Worm (Caenorhabditis elegans) whole organism, late embryonic: ENCODE data around the gene B0416.2.

Experiments
- C38D4.7 ChIP-seq: fragments of 200-800 bp; sonication (Bioruptor generic); optimal IDR thresholded peaks from 2 replicates; lab custom pipeline; 2018; ENCODE audit warnings: mild to moderate bottlenecking, missing genetic modification characterization, moderate library complexity, missing compliant biosample characterization
- F13H6.1 ChIP-seq: sonication (generic microtip); optimal IDR thresholded peaks from 2 replicates; lab custom pipeline; 2016; ENCODE audit warnings: missing genetic modification characterization, missing compliant biosample characterization
- K09A11.1 ChIP-seq: sonication (generic microtip); optimal IDR thresholded peaks from 2 replicates; lab custom pipeline; 2017; ENCODE audit warnings: antibody characterized with exemption, mild to moderate bottlenecking, missing genetic modification characterization, missing compliant biosample characterization; ENCODE audit not compliant: insufficient read depth
- Y22D7AL.16 ChIP-seq: sonication (generic microtip); optimal IDR thresholded peaks from 2 replicates; lab custom pipeline; 2016; ENCODE audit warnings: missing genetic modification characterization, missing compliant biosample characterization
- ahr-1 ChIP-seq: sonication (generic microtip); optimal IDR thresholded peaks from 2 replicates; lab custom pipeline; 2016; ENCODE audit warnings: missing genetic modification characterization, missing compliant biosample characterization
- ceh-18 ChIP-seq: sonication (generic microtip); optimal IDR thresholded peaks from 2 replicates; lab custom pipeline; 2016; ENCODE audit warnings: missing genetic modification characterization, missing compliant biosample characterization
- ceh-19 ChIP-seq: fragments of 200-800 bp; sonication (Bioruptor generic); optimal IDR thresholded peaks from 2 replicates; lab custom pipeline; 2018; ENCODE audit warnings: mild to moderate bottlenecking, missing genetic modification characterization, missing compliant biosample characterization
- ceh-2 ChIP-seq: sonication (generic microtip); optimal IDR thresholded peaks from 2 replicates; lab custom pipeline; 2016; ENCODE audit warnings: missing genotype, missing genetic modification characterization, missing compliant biosample characterization
- ceh-22 ChIP-seq: sonication (generic microtip); optimal IDR thresholded peaks from 2 replicates; lab custom pipeline; 2017; ENCODE audit warnings: missing biosample characterization, missing genetic modification characterization
- ceh-24 ChIP-seq: sonication (generic microtip); optimal IDR thresholded peaks from 2 replicates; lab custom pipeline; 2016; ENCODE audit warnings: mild to moderate bottlenecking, missing genetic modification characterization, missing compliant biosample characterization
- ceh-31 ChIP-seq: sonication (generic microtip); optimal IDR thresholded peaks from 2 replicates; lab custom pipeline; 2016; ENCODE audit warnings: missing genetic modification characterization, missing compliant biosample characterization
- ceh-48 ChIP-seq: sonication (generic microtip); optimal IDR thresholded peaks from 2 replicates; lab custom pipeline; 2016; ENCODE audit warnings: missing genetic modification characterization, inconsistent platforms, missing compliant biosample characterization
- che-1 ChIP-seq: sonication (generic microtip); optimal IDR thresholded peaks from 2 replicates; lab custom pipeline; 2016; ENCODE audit warnings: mild to moderate bottlenecking, missing genetic modification characterization, missing compliant biosample characterization
- dve-1 ChIP-seq: sonication (generic microtip); optimal IDR thresholded peaks from 2 replicates; lab custom pipeline; 2017; ENCODE audit warnings: antibody characterized with exemption, mild to moderate bottlenecking, missing genetic modification characterization, missing compliant biosample characterization
- elt-2 ChIP-seq: sonication (generic microtip); optimal IDR thresholded peaks from 2 replicates; lab custom pipeline; 2016; ENCODE audit warnings: missing genetic modification reagents, missing genetic modification characterization, missing compliant biosample characterization
- elt-4 ChIP-seq: sonication (generic microtip); optimal IDR thresholded peaks from 2 replicates; lab custom pipeline; 2016; ENCODE audit warnings: missing genetic modification characterization, missing compliant biosample characterization
- eyg-1 ChIP-seq: sonication (generic microtip); optimal IDR thresholded peaks from 2 replicates; lab custom pipeline; 2016; ENCODE audit warnings: missing genotype, missing genetic modification characterization, missing compliant biosample characterization
- fkh-10 ChIP-seq: fragments of 150-350 bp; optimal IDR thresholded peaks from 2 replicates; lab custom pipeline; 2014; ENCODE audit warnings: missing biosample characterization, missing genetic modification reagents, missing genetic modification characterization
- hlh-13 ChIP-seq: fragments of 200-800 bp; sonication (Bioruptor generic); optimal IDR thresholded peaks from 2 replicates; lab custom pipeline; 2018; ENCODE audit warnings: mild to moderate bottlenecking, missing genetic modification characterization, missing compliant biosample characterization
- hlh-30 ChIP-seq: sonication (generic microtip); optimal IDR thresholded peaks from 2 replicates; lab custom pipeline; 2017; ENCODE audit warnings: antibody characterized with exemption, missing genetic modification characterization, missing compliant biosample characterization; ENCODE audit not compliant: insufficient read depth
- hlh-8 ChIP-seq: sonication (generic microtip); optimal IDR thresholded peaks from 2 replicates; lab custom pipeline; 2016; ENCODE audit warnings: missing genotype, missing genetic modification characterization, missing compliant biosample characterization
- lim-6 ChIP-seq: sonication (generic microtip); optimal IDR thresholded peaks from 2 replicates; lab custom pipeline; 2016; ENCODE audit warnings: missing genetic modification characterization, missing compliant biosample characterization
- lin-11 ChIP-seq: fragments of 200-800 bp; sonication (Bioruptor generic); optimal IDR thresholded peaks from 2 replicates; lab custom pipeline; 2018; ENCODE audit warnings: mild to moderate bottlenecking, missing genetic modification characterization, missing compliant biosample characterization
- madf-2 ChIP-seq: sonication (generic microtip); optimal IDR thresholded peaks from 2 replicates; lab custom pipeline; 2017; ENCODE audit warnings: missing genetic modification characterization, missing compliant biosample characterization
- nfya-1 ChIP-seq: sonication (generic microtip); optimal IDR thresholded peaks from 2 replicates; lab custom pipeline; 2017; ENCODE audit warnings: missing genetic modification characterization, mild to moderate bottlenecking, missing compliant biosample characterization, antibody characterized with exemption, moderate library complexity
- nhr-232 ChIP-seq: sonication (generic microtip); optimal IDR thresholded peaks from 2 replicates; lab custom pipeline; 2016; ENCODE audit warnings: missing genetic modification characterization, missing compliant biosample characterization
- pag-3 ChIP-seq: sonication (generic microtip); optimal IDR thresholded peaks from 2 replicates; lab custom pipeline; 2016; ENCODE audit warnings: missing compliant biosample characterization, missing genetic modification characterization, borderline replicate concordance
- pat-9 ChIP-seq: fragments of 200-800 bp; sonication (Bioruptor generic); optimal IDR thresholded peaks from 2 replicates; lab custom pipeline; 2018; ENCODE audit warnings: mild to moderate bottlenecking, missing genetic modification characterization, moderate library complexity, missing compliant biosample characterization
- pha-2 ChIP-seq: sonication (generic microtip); optimal IDR thresholded peaks from 2 replicates; lab custom pipeline; 2017; ENCODE audit warnings: mild to moderate bottlenecking, missing genetic modification characterization, missing compliant biosample characterization
- pqm-1 ChIP-seq: sonication (generic microtip); optimal IDR thresholded peaks from 2 replicates; lab custom pipeline; 2016; ENCODE audit warnings: missing genetic modification characterization, missing compliant biosample characterization
- pros-1 ChIP-seq: fragments of 150-350 bp; optimal IDR thresholded peaks from 2 replicates; lab custom pipeline; 2014; ENCODE audit warnings: missing biosample characterization, missing genetic modification reagents, missing genetic modification characterization
- ref-2 ChIP-seq: sonication (generic microtip); optimal IDR thresholded peaks from 2 replicates; lab custom pipeline; 2016; ENCODE audit warnings: missing genetic modification characterization, missing compliant biosample characterization
- sox-2 ChIP-seq: fragments of 200-800 bp; sonication (Bioruptor generic); IDR thresholded peaks from 2 replicates; pipeline ENCODE4 v1.3.6; 2022; ENCODE audit warnings: missing genetic modification reagents, missing genetic modification characterization, missing compliant biosample characterization
- syd-9 ChIP-seq: sonication (generic microtip); optimal IDR thresholded peaks from 2 replicates; lab custom pipeline; 2016; ENCODE audit warnings: mild to moderate bottlenecking, missing genetic modification characterization, moderate library complexity, missing compliant biosample characterization
- tbx-7 ChIP-seq: sonication (generic microtip); optimal IDR thresholded peaks from 2 replicates; lab custom pipeline; 2016; ENCODE audit warnings: missing genotype, missing genetic modification characterization, missing compliant biosample characterization
- unc-3 ChIP-seq, 2 experiments: fragments of 200-800 bp in 1 of 2; sonication (Bioruptor generic) in 1 of 2; sonication (generic microtip) in 1 of 2; conservative IDR thresholded peaks in 1 of 2; optimal IDR thresholded peaks in 1 of 2; 2 replicates each; pipeline versions ENCODE4 v1.3.6 to Lab custom; 2016 to 2022; ENCODE audit warnings: missing compliant biosample characterization in 2 of 2, missing genetic modification characterization in 2 of 2, missing genetic modification reagents in 1 of 2
- unc-42 ChIP-seq: sonication (generic microtip); optimal IDR thresholded peaks from 2 replicates; lab custom pipeline; 2016; ENCODE audit warnings: missing genotype, missing genetic modification characterization, missing compliant biosample characterization
- ztf-16 ChIP-seq: sonication (generic microtip); optimal IDR thresholded peaks from 2 replicates; lab custom pipeline; 2017; ENCODE audit warnings: missing genetic modification characterization, missing compliant biosample characterization

The B0416.2 gene

DNA sequence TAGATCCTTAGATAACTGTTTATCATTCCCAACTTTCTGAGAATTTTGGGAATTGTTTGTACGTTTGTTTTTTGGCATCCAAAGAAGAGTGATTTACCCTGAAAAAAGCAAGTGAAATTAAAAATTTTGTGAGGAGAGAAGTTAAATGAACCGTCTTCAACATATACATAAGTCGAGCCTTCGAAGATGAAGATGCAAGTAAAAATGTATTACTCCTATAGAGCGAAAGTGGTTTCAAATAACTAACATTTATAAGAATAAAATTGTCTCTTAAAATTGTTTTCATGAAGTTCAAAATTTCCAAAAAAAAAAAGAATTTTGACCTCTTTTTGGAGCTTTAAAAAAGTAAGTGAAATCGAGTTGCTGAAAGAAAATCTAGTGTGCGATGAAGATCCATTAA, 24.4 kb upstream of the B0416.2 start, which contains the start of gene B0416.10:
TSS of gene B0416.10 (minus strand) at position 101 of the 400 bp plus-strand sequence.
- TF ChIP-seq pag-3 (tag; lab: Kevin White, UChicago) = no peak
- TF ChIP-seq nfya-1 (tag; lab: Kevin White, UChicago) = no peak
- no peak for TF ChIP-seq hlh-13
- no peak for TF ChIP-seq ref-2
- no peak for TF ChIP-seq ceh-22 (tag; lab: Kevin White, UChicago)
- TF ChIP-seq eyg-1 (tag; lab: Kevin White, UChicago) = no peak
- no peak for TF ChIP-seq sox-2 (GFP tag; lab: Robert Waterston, UW)
- TF ChIP-seq pqm-1 (tag; lab: Kevin White, UChicago) = no peak
- no peak for TF ChIP-seq unc-3 (GFP tag; conservative IDR thresholded peaks at IDR 0.05; lab: Robert Waterston, UW)
- no peak for TF ChIP-seq unc-3 (tag; optimal IDR thresholded peaks at IDR 0.05; lab: Kevin White, UChicago)
- TF ChIP-seq ceh-2 (tag; lab: Kevin White, UChicago) = no peak
- no peak for TF ChIP-seq ceh-48
- TF ChIP-seq unc-42 (tag; lab: Kevin White, UChicago) = no peak
- TF ChIP-seq K09A11.1 = no peak
- TF ChIP-seq syd-9 (tag; lab: Kevin White, UChicago) = no peak
- no peak for TF ChIP-seq pat-9 (tag; lab: Kevin White, UChicago)
- TF ChIP-seq ahr-1 (tag; lab: Kevin White, UChicago) = no peak
- TF ChIP-seq lim-6 (tag; lab: Kevin White, UChicago) = no peak
- TF ChIP-seq fkh-10 (GFP tag; lab: Kevin White, UChicago) = no peak
- TF ChIP-seq F13H6.1 (tag; lab: Kevin White, UChicago) = no peak
- no peak for TF ChIP-seq ceh-19 (GFP tag; lab: Kevin White, UChicago)

DNA sequence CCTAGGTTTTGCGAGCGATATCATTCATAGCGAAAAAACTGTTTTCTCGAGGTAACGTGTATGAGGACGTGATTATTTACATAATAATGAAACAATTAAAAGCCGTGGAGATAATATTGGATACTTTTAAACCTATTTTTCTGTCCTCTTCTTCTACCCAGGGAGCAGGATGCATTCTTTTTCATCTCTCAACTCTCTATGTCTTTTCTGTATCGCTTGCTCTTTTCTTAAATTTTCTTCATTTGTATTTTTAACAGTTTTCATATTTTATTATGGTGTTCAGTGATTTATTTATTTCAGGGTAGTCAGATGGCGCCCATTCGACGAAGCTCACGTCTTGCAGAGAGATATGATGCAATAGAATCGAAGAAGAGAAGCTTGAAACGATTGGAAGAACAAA, 20.3 kb upstream of the B0416.2 start, which contains the start of gene B0416.4:
TSS of gene B0416.4 (plus strand) at position 301 of the 400 bp plus-strand sequence.
- TF ChIP-seq ceh-18 (tag; lab: Kevin White, UChicago) (no peak), Y22D7AL.16 (tag; lab: Kevin White, UChicago) (no peak)

ce11 chrX:9283026-9283425, 15.9 kb upstream of the B0416.2 start, which contains the start of gene B0416.11:
TSS of gene B0416.11 (minus strand) at chrX:9283126.
- TF ChIP-seq C38D4.7 (no peak), hlh-8 (tag; lab: Kevin White, UChicago) (no peak), tbx-7 (tag; lab: Kevin White, UChicago) (no peak), ceh-31 (no peak), pqm-1 (tag; lab: Kevin White, UChicago) (no peak), unc-3 (GFP tag; conservative IDR thresholded peaks at IDR 0.05; lab: Robert Waterston, UW) (no peak), unc-3 (tag; optimal IDR thresholded peaks at IDR 0.05; lab: Kevin White, UChicago) (no peak), dve-1 (tag; lab: Kevin White, UChicago) (no peak), madf-2 (no peak), che-1 (tag; lab: Kevin White, UChicago) (no peak), elt-2 (tag; lab: Kevin White, UChicago) (no peak)

DNA sequence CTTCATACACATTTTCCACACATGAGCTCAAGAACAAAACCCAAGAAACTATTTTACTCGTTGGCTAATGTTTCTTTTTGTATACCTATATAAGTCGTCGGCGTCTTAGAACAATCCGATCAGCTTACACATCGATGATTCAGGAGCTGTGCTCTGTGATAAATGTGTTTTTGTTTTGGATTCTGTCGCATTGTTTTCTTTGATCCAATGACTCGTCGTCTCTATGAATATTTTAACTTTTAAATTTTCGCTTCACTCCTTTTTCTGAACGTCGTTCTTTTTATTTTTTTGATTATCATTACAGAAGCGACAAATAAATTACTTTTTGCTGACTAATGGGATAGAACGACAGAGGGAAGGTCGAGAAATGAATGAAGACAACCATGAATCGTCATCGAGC, 7.6 kb upstream of the B0416.2 start, which contains the start of gene B0416.3:
TSS of gene B0416.3 (plus strand) at position 301 of the 400 bp plus-strand sequence.
- TF ChIP-seq elt-4 (tag; lab: Kevin White, UChicago) = no peak
- TF ChIP-seq ztf-16 = no peak
- no peak for TF ChIP-seq ceh-24 (tag; lab: Kevin White, UChicago)
- TF ChIP-seq pros-1 (tag; lab: Kevin White, UChicago) = no peak
- TF ChIP-seq nhr-232 (tag; lab: Kevin White, UChicago) = no peak
- TF ChIP-seq hlh-30 (tag; lab: Kevin White, UChicago) = no peak
- TF ChIP-seq lin-11 (tag; lab: Kevin White, UChicago) = no peak
- no peak for TF ChIP-seq pha-2
